Fruit fly (Drosophila melanogaster): Measurements from ENCODE around the gene CG10877.

The CG10877 gene

DNA sequence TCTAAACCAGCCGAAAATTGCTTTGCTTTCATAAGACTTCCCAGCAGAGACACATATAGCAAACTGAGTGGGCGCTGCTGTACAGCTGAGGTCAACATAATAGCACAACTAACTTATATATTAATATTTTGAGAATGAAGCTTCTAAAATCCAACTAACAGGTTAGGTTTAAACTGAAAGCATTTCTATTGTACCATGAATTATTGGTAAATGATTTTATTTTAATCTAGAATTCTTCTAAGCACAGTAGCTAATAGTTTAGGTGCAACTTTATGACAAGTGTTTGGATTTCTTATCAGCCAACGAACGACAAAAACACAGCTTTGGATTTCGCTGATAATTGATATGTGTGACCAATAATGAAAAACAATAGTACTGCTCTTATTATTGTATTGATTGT is 8.8 kb downstream of the CG10877 start (continued):
- TF ChIP-seq corto (GFP tag; optimal IDR thresholded peaks at IDR 0.05) (peak; percentile 36), ewg (GFP tag; optimal IDR thresholded peaks at IDR 0.05) (no peak), Ptx1 (GFP tag; IDR thresholded peaks at IDR 0.05) (peak; percentile 73), usp (GFP tag; optimal IDR thresholded peaks at IDR 0.05) (no peak), CG10979 (tag; optimal IDR thresholded peaks at IDR 0.05) (peak; percentile 51), tll (GFP tag; optimal IDR thresholded peaks at IDR 0.05) (no peak), CG1792 (GFP tag; optimal IDR thresholded peaks at IDR 0.05) (peak; percentile 7), Lhr (GFP tag; optimal IDR thresholded peaks at IDR 0.05) (no peak), CG9932 (GFP tag; IDR thresholded peaks at IDR 0.05) (peak; percentile 60), sens (GFP tag) (peak; percentile 88), B-H2 (GFP tag; optimal IDR thresholded peaks at IDR 0.05) (no peak), hth (optimal IDR thresholded peaks at IDR 0.05) (no peak), CG7372 (GFP tag; IDR thresholded peaks at IDR 0.05) (no peak), ranshi (GFP tag; IDR thresholded peaks at IDR 0.05) (peak; percentile 48; the same call in 1 of the 2 replicates), mirr (GFP tag; optimal IDR thresholded peaks at IDR 0.05) (peak; percentile 42), zf30C (GFP tag; optimal IDR thresholded peaks at IDR 0.05) (no peak), emc (GFP tag; optimal IDR thresholded peaks at IDR 0.05) (peak; percentile 35), CG1024 (GFP tag; IDR thresholded peaks at IDR 0.05) (0 out of 2 replicates have a peak, but pooled peaks have one; percentile 12), Myb (GFP tag; optimal IDR thresholded peaks at IDR 0.05) (peak; percentile 7), CG6813 (GFP tag; optimal IDR thresholded peaks at IDR 0.05) (peak; percentile 23), Eip74EF (GFP tag; optimal IDR thresholded peaks at IDR 0.05) (peak in 1 of 2 experiments; percentile 56), CG18262 (tag; optimal IDR thresholded peaks at IDR 0.05) (peak; percentile 67), YL-1 (GFP tag; optimal IDR thresholded peaks at IDR 0.05) (no peak), CG12104 (GFP tag; optimal IDR thresholded peaks at IDR 0.05) (no peak), CG3281 (GFP tag; optimal IDR thresholded peaks at IDR 0.05) (peak; percentile 80), CG5180 (GFP tag; optimal IDR thresholded peaks at IDR 0.05) (peak; percentile 53), CG12659 (GFP tag; optimal IDR thresholded peaks at IDR 0.05) (peak; percentile 6), al (GFP tag; IDR thresholded peaks at IDR 0.05) (peak; percentile 53; the same call in 1 of the 2 replicates), CG4730 (GFP tag; IDR thresholded peaks at IDR 0.05) (peak; percentile 51), CG9215 (GFP tag; IDR thresholded peaks at IDR 0.05) (peak; percentile 40; the same call in 1 of the 2 replicates), CG31388 (GFP tag; optimal IDR thresholded peaks at IDR 0.05) (no peak), Drgx (GFP tag; IDR thresholded peaks at IDR 0.05) (peak; percentile 33; the same call in 1 of the 2 replicates), CG30431 (GFP tag; optimal IDR thresholded peaks at IDR 0.05) (no peak), ro (GFP tag; IDR thresholded peaks at IDR 0.05) (no peak; the same call in 1 of the 2 replicates), E2f1 (GFP tag; IDR thresholded peaks at IDR 0.05) (peak; percentile 71), fd96Cb (tag; optimal IDR thresholded peaks at IDR 0.05) (no peak), CG2712 (tag; optimal IDR thresholded peaks at IDR 0.05) (peak; percentile 78), CG13775 (GFP tag; optimal IDR thresholded peaks at IDR 0.05) (no peak), CG31224 (GFP tag; IDR thresholded peaks at IDR 0.05) (no peak), cg (GFP tag; optimal IDR thresholded peaks at IDR 0.05) (no peak), CG15073 (GFP tag; optimal IDR thresholded peaks at IDR 0.05) (no peak), dan (GFP tag; IDR thresholded peaks at IDR 0.05) (no peak), bigmax (GFP tag; optimal IDR thresholded peaks at IDR 0.05) (no peak), ap (GFP tag; IDR thresholded peaks at IDR 0.05) (0 out of 2 replicates have a peak, but pooled peaks have one; percentile 14), zfh1 (GFP tag; IDR thresholded peaks at IDR 0.05) (no peak), CG4424 (GFP tag; optimal IDR thresholded peaks at IDR 0.05) (peak; percentile 47), CG32532 (GFP tag; IDR thresholded peaks at IDR 0.05) (peak; percentile 86), Hr78 (GFP tag; optimal IDR thresholded peaks at IDR 0.05) (peak in 1 of 2 experiments; percentile 24), CG8388 (GFP tag; optimal IDR thresholded peaks at IDR 0.05) (peak; percentile 15), CG1233 (GFP tag; optimal IDR thresholded peaks at IDR 0.05) (peak; percentile 50), NC2β (GFP tag; optimal IDR thresholded peaks at IDR 0.05) (no peak)
